Worm (Caenorhabditis elegans) whole organism, L1 larva: ENCODE data around the gene aqp-11.

Source experiments
- C34B4.2 ChIP-seq: sonication (generic microtip); optimal IDR thresholded peaks from 2 replicates; lab custom pipeline; 2017; ENCODE audit warnings: mild to moderate bottlenecking, missing genetic modification characterization, missing compliant biosample characterization
- Y116A8C.19 ChIP-seq: sonication (generic microtip); optimal IDR thresholded peaks from 2 replicates; lab custom pipeline; 2016; ENCODE audit warnings: missing compliant biosample characterization, missing genetic modification characterization, borderline replicate concordance
- alr-1 ChIP-seq: fragments of 200-800 bp; sonication (Bioruptor generic); optimal IDR thresholded peaks from 2 replicates; lab custom pipeline; 2018; ENCODE audit warnings: borderline replicate concordance, mild to moderate bottlenecking, missing genetic modification characterization, missing compliant biosample characterization
- ama-1 ChIP-seq: fragments of 150-350 bp; optimal IDR thresholded peaks from 2 replicates; lab custom pipeline; 2014
- blmp-1 ChIP-seq: fragments of 150-350 bp; optimal IDR thresholded peaks from 2 replicates; lab custom pipeline; 2014; ENCODE audit warnings: missing biosample characterization, missing genetic modification characterization
- ceh-82 ChIP-seq, 3 experiments: fragments of 150-350 bp in 1 of 3; sonication (generic microtip) in 2 of 3; optimal IDR thresholded peaks; 2 replicates each; lab custom pipeline; 2014 to 2017; ENCODE audit warnings: missing biosample characterization in 3 of 3, missing genetic modification characterization in 3 of 3
- dsc-1 ChIP-seq: sonication (generic microtip); optimal IDR thresholded peaks from 2 replicates; lab custom pipeline; 2016; ENCODE audit warnings: mild to moderate bottlenecking, missing genetic modification characterization, missing compliant biosample characterization
- efl-1 ChIP-seq, 4 experiments: fragments of 150-350 bp; optimal IDR thresholded peaks in 3 of 4; peaks in 1 of 4; 1 replicate in 1 of 4; 2 replicates in 3 of 4; lab custom pipeline; 2014; ENCODE audit warnings: missing biosample characterization in 2 of 4, missing genetic modification characterization in 2 of 4, missing genetic modification reagents in 2 of 4
- egl-27 ChIP-seq, 2 experiments: fragments of 150-350 bp in 1 of 2; sonication (generic microtip); optimal IDR thresholded peaks; 3 replicates each; lab custom pipeline; 2017 to 2018; ENCODE audit warnings: missing biosample characterization in 2 of 2, missing genetic modification characterization in 2 of 2, missing genetic modification reagents in 2 of 2
- elt-2 ChIP-seq: sonication (generic microtip); optimal IDR thresholded peaks from 2 replicates; lab custom pipeline; 2016; ENCODE audit warnings: missing genetic modification characterization, mild to moderate bottlenecking, inconsistent platforms, missing compliant biosample characterization, missing genetic modification reagents
- ets-5 ChIP-seq: fragments of 200-800 bp; sonication (Bioruptor generic); IDR thresholded peaks from 2 replicates; pipeline ENCODE4 v1.3.6; 2022; ENCODE audit warnings: missing genetic modification characterization, missing compliant biosample characterization
- fkh-10 ChIP-seq: sonication (generic microtip); optimal IDR thresholded peaks from 2 replicates; lab custom pipeline; 2017; ENCODE audit warnings: missing biosample characterization, missing genetic modification reagents, missing genetic modification characterization
- fkh-8 ChIP-seq: sonication (generic microtip); optimal IDR thresholded peaks from 2 replicates; lab custom pipeline; 2016; ENCODE audit warnings: mild to moderate bottlenecking, missing genetic modification characterization, missing compliant biosample characterization
- hlh-17 ChIP-seq: fragments of 200-800 bp; sonication (Bioruptor generic); optimal IDR thresholded peaks from 2 replicates; lab custom pipeline; 2018; ENCODE audit warnings: missing genetic modification characterization, mild to moderate bottlenecking, missing compliant biosample characterization, moderate library complexity, borderline replicate concordance
- isw-1 ChIP-seq: fragments of 200-800 bp; sonication (Bioruptor generic); IDR thresholded peaks from 2 replicates; pipeline ENCODE4 v1.3.6; 2022; ENCODE audit warnings: missing genetic modification characterization, missing compliant biosample characterization
- jun-1 ChIP-seq: fragments of 150-350 bp; optimal IDR thresholded peaks from 2 replicates; lab custom pipeline; 2014; ENCODE audit warnings: missing biosample characterization, missing genetic modification reagents, missing genetic modification characterization
- lin-13 ChIP-seq: fragments of 150-350 bp; optimal IDR thresholded peaks from 2 replicates; lab custom pipeline; 2014; ENCODE audit warnings: missing biosample characterization, missing genetic modification reagents, missing genetic modification characterization
- lin-14 ChIP-seq: fragments of 200-800 bp; sonication (Bioruptor generic); optimal IDR thresholded peaks from 2 replicates; lab custom pipeline; 2018; ENCODE audit warnings: mild to moderate bottlenecking, missing genetic modification characterization, moderate library complexity, missing compliant biosample characterization
- lin-15B ChIP-seq: fragments of 150-350 bp; sonication (generic microtip); optimal IDR thresholded peaks from 3 replicates; lab custom pipeline; 2014; ENCODE audit warnings: missing biosample characterization, missing genetic modification characterization
- lin-35 ChIP-seq, 2 experiments: fragments of 150-350 bp; optimal IDR thresholded peaks; 2 replicates each; lab custom pipeline; 2014; ENCODE audit warnings: missing biosample characterization in 2 of 2, missing genetic modification characterization in 2 of 2, missing genetic modification reagents in 2 of 2
- lsy-2 ChIP-seq, 2 experiments: fragments of 150-350 bp; optimal IDR thresholded peaks; 2 replicates each; lab custom pipeline; 2014; ENCODE audit warnings: missing biosample characterization in 2 of 2, missing genetic modification characterization in 2 of 2
- mab-9 ChIP-seq: fragments of 200-800 bp; sonication (Bioruptor generic); IDR thresholded peaks from 2 replicates; pipeline ENCODE4 v1.3.6; 2022; ENCODE audit warnings: missing genetic modification reagents, missing genetic modification characterization, missing compliant biosample characterization
- mdl-1 ChIP-seq, 2 experiments: fragments of 150-350 bp; optimal IDR thresholded peaks; 2 replicates each; lab custom pipeline; 2014 to 2017; ENCODE audit warnings: missing biosample characterization in 2 of 2, missing genetic modification characterization in 2 of 2, inconsistent platforms in 1 of 2
- mef-2 ChIP-seq: fragments of 150-350 bp; optimal IDR thresholded peaks from 2 replicates; lab custom pipeline; 2014; ENCODE audit warnings: missing biosample characterization, missing genetic modification characterization
- nhr-11 ChIP-seq: fragments of 150-350 bp; optimal IDR thresholded peaks from 2 replicates; lab custom pipeline; 2014; ENCODE audit warnings: missing biosample characterization, missing genetic modification characterization
- nhr-12 ChIP-seq: sonication (generic microtip); optimal IDR thresholded peaks from 2 replicates; lab custom pipeline; 2017; ENCODE audit warnings: missing biosample characterization, missing genetic modification characterization
- nhr-20 ChIP-seq: sonication (generic microtip); optimal IDR thresholded peaks from 2 replicates; lab custom pipeline; 2016; ENCODE audit warnings: mild to moderate bottlenecking, missing genetic modification characterization, missing compliant biosample characterization
- nhr-47 ChIP-seq: sonication (generic microtip); optimal IDR thresholded peaks from 2 replicates; lab custom pipeline; 2016; ENCODE audit warnings: mild to moderate bottlenecking, missing genetic modification characterization, moderate library complexity, missing compliant biosample characterization
- nhr-71 ChIP-seq: sonication (generic microtip); optimal IDR thresholded peaks from 2 replicates; lab custom pipeline; 2016; ENCODE audit warnings: mild to moderate bottlenecking, missing genetic modification characterization, moderate library complexity, missing compliant biosample characterization
- nhr-76 ChIP-seq: sonication (generic microtip); optimal IDR thresholded peaks from 2 replicates; lab custom pipeline; 2017; ENCODE audit warnings: missing biosample characterization, missing genetic modification characterization
- nhr-77 ChIP-seq: fragments of 150-350 bp; optimal IDR thresholded peaks from 2 replicates; lab custom pipeline; 2014; ENCODE audit warnings: missing biosample characterization, missing genetic modification characterization
- nhr-85 ChIP-seq: sonication (generic microtip); peaks from one replicate; lab custom pipeline; 2016; ENCODE audit warnings: missing genetic modification characterization, inconsistent platforms, missing compliant biosample characterization
- nhr-90 ChIP-seq: sonication (generic microtip); optimal IDR thresholded peaks from 2 replicates; lab custom pipeline; 2016; ENCODE audit warnings: mild to moderate bottlenecking, missing genetic modification characterization, missing compliant biosample characterization; ENCODE audit not compliant: poor library complexity
- rnt-1 ChIP-seq: sonication (generic microtip); optimal IDR thresholded peaks from 2 replicates; lab custom pipeline; 2016; ENCODE audit warnings: mild to moderate bottlenecking, missing genetic modification characterization, moderate library complexity, missing compliant biosample characterization
- skn-1 ChIP-seq: fragments of 150-350 bp; optimal IDR thresholded peaks from 2 replicates; lab custom pipeline; 2014; ENCODE audit warnings: missing biosample characterization, missing genetic modification characterization
- snu-23 ChIP-seq: sonication (generic microtip); optimal IDR thresholded peaks from 2 replicates; lab custom pipeline; 2016; ENCODE audit warnings: missing genetic modification characterization, missing compliant biosample characterization
- swsn-7 ChIP-seq: sonication (generic microtip); optimal IDR thresholded peaks from 2 replicates; lab custom pipeline; 2016; ENCODE audit warnings: missing genetic modification characterization, missing compliant biosample characterization
- tbx-2 ChIP-seq: sonication (generic microtip); optimal IDR thresholded peaks from 2 replicates; lab custom pipeline; 2016; ENCODE audit warnings: missing genetic modification characterization, missing compliant biosample characterization
- unc-130 ChIP-seq: fragments of 150-350 bp; optimal IDR thresholded peaks from 2 replicates; lab custom pipeline; 2017; ENCODE audit warnings: missing biosample characterization, missing genetic modification characterization, inconsistent platforms
- unc-30 ChIP-seq: sonication (generic microtip); optimal IDR thresholded peaks from 2 replicates; lab custom pipeline; 2017; ENCODE audit warnings: missing biosample characterization, missing genetic modification characterization
- unc-62 ChIP-seq: fragments of 150-350 bp; optimal IDR thresholded peaks from 2 replicates; lab custom pipeline; 2014; ENCODE audit warnings: missing biosample characterization, missing genetic modification reagents, missing genetic modification characterization
- unc-86 ChIP-seq: sonication (generic microtip); optimal IDR thresholded peaks from 2 replicates; lab custom pipeline; 2016; ENCODE audit warnings: missing genetic modification characterization, missing compliant biosample characterization
- unc-98 ChIP-seq: fragments of 200-800 bp; sonication (Bioruptor generic); IDR thresholded peaks from 2 replicates; pipeline ENCODE4 v1.3.6; 2022; ENCODE audit warnings: missing genetic modification characterization, missing compliant biosample characterization
- xbp-1 ChIP-seq: sonication (generic microtip); optimal IDR thresholded peaks from 2 replicates; lab custom pipeline; 2016; ENCODE audit warnings: missing genetic modification characterization, missing compliant biosample characterization
- zip-4 ChIP-seq: fragments of 200-800 bp; sonication (Bioruptor generic); optimal IDR thresholded peaks from 2 replicates; lab custom pipeline; 2018; ENCODE audit warnings: mild to moderate bottlenecking, missing genetic modification characterization, moderate library complexity, missing compliant biosample characterization
- ztf-11 ChIP-seq, 2 experiments: sonication (generic microtip); optimal IDR thresholded peaks; 2 replicates each; lab custom pipeline; 2016 to 2017; ENCODE audit warnings: missing genetic modification characterization in 2 of 2, missing biosample characterization in 1 of 2, missing compliant biosample characterization in 1 of 2
- ztf-4 ChIP-seq: fragments of 150-350 bp; optimal IDR thresholded peaks from 2 replicates; lab custom pipeline; 2014; ENCODE audit warnings: missing biosample characterization, missing genetic modification characterization

Gene aqp-11

DNA sequence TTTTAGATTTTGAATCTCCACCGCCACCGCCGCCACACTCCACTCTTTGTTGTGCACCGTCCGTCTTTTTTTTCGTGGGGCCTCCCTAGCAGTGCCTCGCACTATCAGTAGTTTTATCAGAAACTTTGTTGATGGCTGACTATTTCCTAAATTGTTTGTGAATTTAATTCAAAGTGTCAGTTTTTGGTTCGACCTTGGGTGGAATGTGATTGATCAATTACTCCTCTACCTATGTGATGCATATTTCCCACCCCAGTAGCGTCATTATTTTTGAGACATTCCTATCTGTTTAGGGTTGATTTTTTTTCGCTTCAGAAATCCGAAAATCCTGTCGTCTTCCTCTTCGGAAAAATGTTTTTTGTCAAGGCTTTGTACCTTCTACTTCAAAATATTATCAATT lies 37.6 kb downstream of the aqp-11 start (continued):
- TF ChIP-seq nhr-76 (tag; lab: Kevin White, UChicago) (no peak), nhr-71 (tag; lab: Kevin White, UChicago) (peak; percentile 36), unc-30 (tag; lab: Kevin White, UChicago) (no peak), lin-14 (GFP tag; lab: Kevin White, UChicago) (peak; percentile 44), nhr-85 (tag; lab: Kevin White, UChicago) (peak; percentile 85), lin-35 (GFP tag; optimal IDR thresholded peaks at IDR 0.05; lab: Kevin White, UChicago) (peak in 1 of 2 experiments; percentile 35)

DNA sequence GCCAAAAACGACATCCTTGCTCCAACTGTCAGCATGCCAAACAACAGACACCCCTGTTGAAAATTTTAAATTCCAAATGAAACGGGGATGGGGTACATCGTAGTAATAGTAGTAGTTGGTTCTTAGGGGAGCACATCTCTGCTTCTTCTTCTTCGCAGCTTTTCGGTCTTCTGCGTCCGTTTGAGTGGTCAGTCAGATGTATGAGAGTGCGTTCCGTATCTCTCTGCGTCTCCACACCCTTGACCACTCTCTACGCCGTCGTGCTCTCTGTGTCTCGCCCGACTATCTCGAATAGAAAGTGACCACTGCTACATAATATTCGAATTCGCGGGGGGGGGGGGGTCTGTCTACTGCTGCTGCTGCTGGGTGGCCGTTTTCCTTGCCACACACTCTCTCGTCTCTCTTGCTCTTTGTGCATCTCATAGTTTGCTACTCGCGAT lies 39.8 kb downstream of the aqp-11 start:
- TF ChIP-seq efl-1 (optimal IDR thresholded peaks at IDR 0.05; lab: Kevin White, UChicago), result peak; percentile 26 to 55
- TF ChIP-seq efl-1 (GFP tag; optimal IDR thresholded peaks at IDR 0.05 in 1 of 2; lab: Kevin White, UChicago), result peak in 1 of 2 experiments; percentile 87
- TF ChIP-seq tbx-2 (tag; lab: Kevin White, UChicago), result peak; percentile 17
- TF ChIP-seq nhr-11 (tag; lab: Kevin White, UChicago), result no peak
- TF ChIP-seq unc-130 (tag; lab: Kevin White, UChicago), result peak; percentile 25
- TF ChIP-seq C34B4.2, result no peak
- no peak for TF ChIP-seq unc-30 (tag; lab: Kevin White, UChicago)
- TF ChIP-seq nhr-77 (tag; lab: Kevin White, UChicago), result no peak
- TF ChIP-seq zip-4 (GFP tag; lab: Kevin White, UChicago), result no peak
- peak; percentile 63 for TF ChIP-seq nhr-71 (tag; lab: Kevin White, UChicago)
- TF ChIP-seq unc-62 (GFP tag; lab: Kevin White, UChicago), result no peak
- no peak for TF ChIP-seq ets-5 (GFP tag; lab: Robert Waterston, UW)
- no peak for TF ChIP-seq unc-98 (GFP tag; lab: Robert Waterston, UW)
- TF ChIP-seq lin-35 (GFP tag; optimal IDR thresholded peaks at IDR 0.05; lab: Kevin White, UChicago), result peak in 1 of 2 experiments; percentile 12
- peak in 1 of 2 experiments; percentile 21 for TF ChIP-seq ztf-11 (tag; optimal IDR thresholded peaks at IDR 0.05; lab: Kevin White, UChicago)
- peak; percentile 9 to 22 (median 9) for TF ChIP-seq ceh-82 (tag; optimal IDR thresholded peaks at IDR 0.05; lab: Kevin White, UChicago)
- TF ChIP-seq lin-14 (GFP tag; lab: Kevin White, UChicago), result peak; percentile 82
- TF ChIP-seq lin-15B (tag; lab: Kevin White, UChicago), result no peak
- TF ChIP-seq mdl-1 (tag; optimal IDR thresholded peaks at IDR 0.05; lab: Kevin White, UChicago), result peak in 1 of 2 experiments; percentile 39
- peak; percentile 7 for TF ChIP-seq ztf-4 (tag; lab: Kevin White, UChicago)
- no peak for TF ChIP-seq ama-1 (lab: Kevin White, UChicago)
- TF ChIP-seq nhr-90, result no peak
- peak; percentile 69 for TF ChIP-seq blmp-1 (tag; lab: Kevin White, UChicago)
- peak; percentile 13 for TF ChIP-seq dsc-1 (tag; lab: Kevin White, UChicago)
- no peak for TF ChIP-seq alr-1 (tag; lab: Kevin White, UChicago)
- no peak for TF ChIP-seq lin-13
- no peak for TF ChIP-seq mef-2 (tag; lab: Kevin White, UChicago)
- peak; percentile 8 to 36 for TF ChIP-seq lsy-2 (tag; optimal IDR thresholded peaks at IDR 0.05; lab: Kevin White, UChicago)
- peak; percentile 49 for TF ChIP-seq jun-1 (tag; lab: Kevin White, UChicago)
- no peak for TF ChIP-seq mab-9
- peak; percentile 17 for TF ChIP-seq snu-23 (GFP tag; lab: Kevin White, UChicago)
- 0 out of 2 replicates have a peak, but pooled peaks have one; percentile 5 for TF ChIP-seq isw-1
- TF ChIP-seq nhr-47, result peak; percentile 62
- no peak for TF ChIP-seq egl-27 (tag; optimal IDR thresholded peaks at IDR 0.05; lab: Kevin White, UChicago)
- TF ChIP-seq nhr-76 (tag; lab: Kevin White, UChicago), result no peak
- peak; percentile 68 for TF ChIP-seq nhr-85 (tag; lab: Kevin White, UChicago)
- peak; percentile 6 for TF ChIP-seq nhr-20
- TF ChIP-seq fkh-10, result peak; percentile 50
- peak; percentile 38 for TF ChIP-seq rnt-1 (tag; lab: Kevin White, UChicago)
- no peak for TF ChIP-seq nhr-12
- TF ChIP-seq xbp-1 (tag; lab: Kevin White, UChicago), result peak; percentile 0
- peak; percentile 55 for TF ChIP-seq unc-86 (tag; lab: Kevin White, UChicago)
- TF ChIP-seq hlh-17 (GFP tag; lab: Kevin White, UChicago), result no peak
- no peak for TF ChIP-seq elt-2
- TF ChIP-seq swsn-7 (tag; lab: Kevin White, UChicago), result peak; percentile 27
- TF ChIP-seq fkh-8 (tag; lab: Kevin White, UChicago), result peak; percentile 64
- no peak for TF ChIP-seq skn-1
- no peak for TF ChIP-seq Y116A8C.19 (tag; lab: Kevin White, UChicago)
